Worm (Caenorhabditis elegans) whole organism, young adult: ENCODE data around the gene ZK896.5.

Source experiments
- F23B12.7 ChIP-seq: sonication (generic microtip); optimal IDR thresholded peaks from 2 replicates; lab custom pipeline; 2017; ENCODE audit warnings: missing genetic modification characterization, mild to moderate bottlenecking, missing compliant biosample characterization, antibody characterized with exemption, moderate library complexity; ENCODE audit not compliant: insufficient read depth
- ccch-3 ChIP-seq: fragments of 200-800 bp; sonication (Bioruptor generic); optimal IDR thresholded peaks from 2 replicates; lab custom pipeline; 2018; ENCODE audit warnings: mild to moderate bottlenecking, missing genetic modification characterization, missing compliant biosample characterization
- him-1 ChIP-seq: sonication (generic microtip); optimal IDR thresholded peaks from 2 replicates; lab custom pipeline; 2016; ENCODE audit warnings: missing genotype, missing genetic modification reagents, missing genetic modification characterization, missing compliant biosample characterization
- hsf-1 ChIP-seq: fragments of 200-800 bp; sonication (Bioruptor generic); IDR thresholded peaks from 2 replicates; pipeline ENCODE4 v1.3.6; 2022; ENCODE audit warnings: missing genetic modification reagents, missing genetic modification characterization, missing compliant biosample characterization
- nfyb-1 ChIP-seq: fragments of 200-800 bp; sonication (Bioruptor generic); IDR thresholded peaks from 2 replicates; pipeline ENCODE4 v1.3.6; 2022; ENCODE audit warnings: missing genetic modification reagents, missing genetic modification characterization, missing compliant biosample characterization
- snpc-4 ChIP-seq, 5 experiments: fragments of 150-350 bp in 1 of 5; sonication (generic microtip) in 4 of 5; optimal IDR thresholded peaks; 2 replicates each; lab custom pipeline; 2014 to 2018; ENCODE audit warnings: missing genetic modification characterization in 5 of 5, missing biosample characterization in 3 of 5, antibody characterized with exemption in 2 of 5, mild to moderate bottlenecking in 2 of 5, missing compliant biosample characterization in 2 of 5, missing genotype in 2 of 5, moderate library complexity in 2 of 5, missing genetic modification reagents in 1 of 5

- TF ChIP-seq nfyb-1 (GFP tag; lab: Robert Waterston, UW) = no peak
- TF ChIP-seq snpc-4 (GFP tag; optimal IDR thresholded peaks at IDR 0.05; lab: Kevin White, UChicago) = no peak
- TF ChIP-seq snpc-4 (tag; optimal IDR thresholded peaks at IDR 0.05; lab: Kevin White, UChicago) = no peak
- no peak for TF ChIP-seq ccch-3
- TF ChIP-seq him-1 (tag; lab: Kevin White, UChicago) = no peak
- no peak for TF ChIP-seq hsf-1
- TF ChIP-seq F23B12.7 (tag; lab: Kevin White, UChicago) = no peak
These were observed 33.8 kb downstream of the ZK896.5 start, which contains the start of gene txt-19 for ce11 chrIV:12845596-12845995.
